Worm (Caenorhabditis elegans) whole organism, L3 larva: Measurements from ENCODE around the gene T08B6.4.

ENCODE experiments used
- ama-1 ChIP-seq: fragments of 150-350 bp; optimal IDR thresholded peaks from 2 replicates; lab custom pipeline; 2018
- ceh-16 ChIP-seq: sonication (generic microtip); optimal IDR thresholded peaks from 2 replicates; lab custom pipeline; 2017; ENCODE audit warnings: missing biosample characterization, missing genetic modification characterization
- egl-27 ChIP-seq: sonication (generic microtip); optimal IDR thresholded peaks from 4 replicates; lab custom pipeline; 2017; ENCODE audit warnings: missing biosample characterization, missing genetic modification reagents, missing genetic modification characterization
- pha-4 ChIP-seq: fragments of 150-350 bp; optimal IDR thresholded peaks from 2 replicates; lab custom pipeline; 2014; ENCODE audit warnings: missing biosample characterization, missing genetic modification reagents, missing genetic modification characterization
- snpc-4 ChIP-seq: fragments of 150-350 bp; optimal IDR thresholded peaks from 2 replicates; lab custom pipeline; 2014; ENCODE audit warnings: missing biosample characterization, missing genetic modification characterization
- ztf-11 ChIP-seq: fragments of 150-350 bp; optimal IDR thresholded peaks from 2 replicates; lab custom pipeline; 2014; ENCODE audit warnings: missing biosample characterization, missing genetic modification characterization

DNA sequence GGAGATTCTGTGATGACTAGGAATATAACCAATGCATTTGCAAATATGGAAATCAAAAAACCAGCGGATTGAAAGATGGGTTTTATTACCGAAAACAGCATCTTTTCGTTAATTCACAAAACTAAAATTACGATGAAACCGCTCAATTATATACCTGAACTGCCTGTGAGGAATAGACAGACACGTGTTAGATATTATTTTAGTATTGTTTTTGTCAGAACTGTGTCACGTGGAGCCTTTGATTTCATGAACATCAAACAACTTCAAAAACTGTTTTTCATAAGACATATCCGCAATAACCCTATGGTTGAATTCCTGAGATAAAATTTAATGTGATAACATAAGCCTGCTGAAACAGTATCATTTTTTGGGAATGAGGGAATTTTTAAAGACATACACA, 1.5 kb upstream of the T08B6.4 start, which contains the start of gene str-161:
- no peak for TF ChIP-seq ztf-11
- no peak for TF ChIP-seq snpc-4 (tag; lab: Kevin White, UChicago)
- TF ChIP-seq ama-1 = no peak
- no peak for TF ChIP-seq pha-4
- no peak for TF ChIP-seq egl-27 (tag; lab: Kevin White, UChicago)
- TF ChIP-seq ceh-16 = no peak
